Worm (Caenorhabditis elegans): ENCODE measurements around the gene C30B5.6.
A peak's percentile ranks its signal among the peaks of the same experiment; 100 is the strongest.

The C30B5.6 gene

ce11 chrII:6256024-6256423, 33.6 kb upstream of the C30B5.6 start, which contains the start of gene F13H8.5:
F13H8.5 (minus strand) TSS chrII:6256124.
- TF ChIP-seq nhr-12 (tag; optimal IDR thresholded peaks at IDR 0.05) (no peak), grh-1 (GFP tag; IDR thresholded peaks at IDR 0.05) (no peak), skn-1 (tag; optimal IDR thresholded peaks at IDR 0.05) (no peak), blmp-1 (tag; optimal IDR thresholded peaks at IDR 0.05) (no peak), swsn-7 (tag; optimal IDR thresholded peaks at IDR 0.05) (no peak), sup-37 (GFP tag; optimal IDR thresholded peaks at IDR 0.05) (no peak), ceh-82 (tag; optimal IDR thresholded peaks at IDR 0.05) (no peak), egl-13 (tag; optimal IDR thresholded peaks at IDR 0.05) (no peak), mef-2 (tag; optimal IDR thresholded peaks at IDR 0.05) (no peak), hlh-17 (GFP tag; optimal IDR thresholded peaks at IDR 0.05; ENCODE audit: borderline replicate concordance) (no peak), nhr-77 (tag; optimal IDR thresholded peaks at IDR 0.05) (no peak)

- no peak for TF ChIP-seq elt-3 (tag; optimal IDR thresholded peaks at IDR 0.05)
- TF ChIP-seq vab-15 (tag; optimal IDR thresholded peaks at IDR 0.05) = no peak
- TF ChIP-seq nhr-85 (tag) = peak; percentile 23
- TF ChIP-seq efl-1 (optimal IDR thresholded peaks at IDR 0.05) = no peak
- peak in 1 of 2 experiments; percentile 87 for TF ChIP-seq efl-1 (GFP tag; optimal IDR thresholded peaks at IDR 0.05 in 1 of 2)
- TF ChIP-seq C16A3.4 (tag; optimal IDR thresholded peaks at IDR 0.05) = no peak
Observed at ce11 chrII:6252707-6253106, 30.2 kb upstream of the C30B5.6 start.

DNA sequence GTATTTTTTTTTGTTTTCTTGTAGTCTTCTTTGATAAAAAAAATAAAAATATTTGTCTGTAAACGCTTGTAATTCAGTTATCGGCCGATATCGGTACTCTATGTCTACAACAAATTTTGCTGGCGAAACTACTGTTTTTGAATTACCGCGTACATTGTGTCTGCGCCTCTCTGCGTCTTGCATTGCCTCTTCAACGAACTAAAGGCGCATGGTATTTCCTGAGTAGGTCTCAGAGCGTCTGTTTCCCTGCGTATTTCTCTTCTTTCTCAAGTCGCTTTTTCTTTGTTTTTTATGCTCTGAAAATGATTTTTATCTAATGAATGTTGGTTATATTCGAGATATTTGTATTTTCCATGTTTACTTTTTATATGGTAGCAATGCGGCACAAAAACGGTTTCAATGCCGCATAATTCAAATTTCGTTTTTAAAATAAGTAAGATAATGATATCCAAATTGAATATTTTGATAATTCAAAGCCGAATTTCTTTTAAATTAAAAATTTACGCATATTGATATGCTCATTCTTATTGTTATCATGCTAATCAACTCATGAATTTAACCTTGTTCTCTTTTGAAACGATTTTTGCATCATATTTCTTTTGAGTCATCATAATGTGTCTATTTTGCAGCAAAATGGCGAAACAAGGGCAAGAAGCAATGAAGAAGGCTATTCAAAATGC, 28.5 kb upstream of the C30B5.6 start, which contains the start of gene phb-2:
TSS of gene phb-2 (plus strand) at position 630 of the 680 bp plus-strand sequence.
- TF ChIP-seq mab-9 (GFP tag; IDR thresholded peaks at IDR 0.05) = peak; percentile 11; the same call in 1 of the 2 replicates
- no peak for TF ChIP-seq ceh-90 (tag; optimal IDR thresholded peaks at IDR 0.05)
- no peak for TF ChIP-seq sup-37 (GFP tag; optimal IDR thresholded peaks at IDR 0.05)
- no peak for TF ChIP-seq mef-2 (tag; optimal IDR thresholded peaks at IDR 0.05)
- TF ChIP-seq fkh-8 (tag; optimal IDR thresholded peaks at IDR 0.05) = peak; percentile 64
- TF ChIP-seq Y116A8C.19 (tag; optimal IDR thresholded peaks at IDR 0.05; ENCODE audit: borderline replicate concordance) = no peak
- peak; percentile 80 for TF ChIP-seq tbx-2 (tag; optimal IDR thresholded peaks at IDR 0.05)
- TF ChIP-seq nhr-90 (tag; optimal IDR thresholded peaks at IDR 0.05; ENCODE audit: poor library complexity) = peak; percentile 73
- peak; percentile 54 for TF ChIP-seq snpc-4 (tag; optimal IDR thresholded peaks at IDR 0.05)
- TF ChIP-seq ztf-4 (tag; optimal IDR thresholded peaks at IDR 0.05) = peak; percentile 44
- TF ChIP-seq grh-1 (GFP tag; IDR thresholded peaks at IDR 0.05) = peak; percentile 59
- peak; percentile 85 for TF ChIP-seq isw-1 (GFP tag; IDR thresholded peaks at IDR 0.05)
- peak; percentile 63 for TF ChIP-seq unc-86 (tag; optimal IDR thresholded peaks at IDR 0.05)
- TF ChIP-seq hlh-4 (tag; optimal IDR thresholded peaks at IDR 0.05) = no peak
- TF ChIP-seq egl-27 (tag; optimal IDR thresholded peaks at IDR 0.05) = no peak
- TF ChIP-seq nhr-237 (tag; optimal IDR thresholded peaks at IDR 0.05) = no peak
- TF ChIP-seq nhr-76 (tag; optimal IDR thresholded peaks at IDR 0.05) = no peak
- peak; percentile 73 for TF ChIP-seq lin-14 (GFP tag; optimal IDR thresholded peaks at IDR 0.05)
- TF ChIP-seq ztf-11 (tag; optimal IDR thresholded peaks at IDR 0.05) = no peak
- TF ChIP-seq nhr-28 (tag; optimal IDR thresholded peaks at IDR 0.05) = no peak
- TF ChIP-seq C04F5.9 (tag; optimal IDR thresholded peaks at IDR 0.05) = peak; percentile 17
- TF ChIP-seq lin-13 (GFP tag; optimal IDR thresholded peaks at IDR 0.05) = peak; percentile 70
- no peak for TF ChIP-seq pqm-1 (tag; optimal IDR thresholded peaks at IDR 0.05)
- peak; percentile 98 to 100 for TF ChIP-seq lin-35 (GFP tag; optimal IDR thresholded peaks at IDR 0.05)
- TF ChIP-seq fos-1 (tag; optimal IDR thresholded peaks at IDR 0.05) = peak; percentile 63
- no peak for TF ChIP-seq egl-13 (tag; optimal IDR thresholded peaks at IDR 0.05)
- TF ChIP-seq ama-1 (optimal IDR thresholded peaks at IDR 0.05) = peak; percentile 6
- TF ChIP-seq nhr-47 (tag; optimal IDR thresholded peaks at IDR 0.05) = peak; percentile 82
- peak; percentile 91 for TF ChIP-seq nhr-85 (tag)
- no peak for TF ChIP-seq tlp-1 (tag; optimal IDR thresholded peaks at IDR 0.05)
- TF ChIP-seq lir-3 (tag; optimal IDR thresholded peaks at IDR 0.05; ENCODE audit: poor library complexity) = peak; percentile 67
- TF ChIP-seq elt-3 (tag; optimal IDR thresholded peaks at IDR 0.05) = peak in 2 of 6 experiments; percentile 59 to 73
- peak; percentile 57 to 85 (median 82) for TF ChIP-seq ceh-82 (tag; optimal IDR thresholded peaks at IDR 0.05)
- no peak for TF ChIP-seq elt-2 (tag; optimal IDR thresholded peaks at IDR 0.05)
- TF ChIP-seq ces-1 (GFP tag; optimal IDR thresholded peaks at IDR 0.05) = no peak
- TF ChIP-seq zip-4 (GFP tag; optimal IDR thresholded peaks at IDR 0.05) = no peak
- TF ChIP-seq dsc-1 (tag; optimal IDR thresholded peaks at IDR 0.05) = peak; percentile 44
- TF ChIP-seq zag-1 (tag; optimal IDR thresholded peaks at IDR 0.05) = no peak
